Worm (Caenorhabditis elegans): ENCODE results near the gene Y51A2B.16.

The Y51A2B.16 gene

ce11 chrV:18371579-18371978 lies 26.1 kb downstream of the Y51A2B.16 start, which contains the start of gene C08E8.4:
Gene C08E8.4 (plus strand): TSS chrV:18371846.
- peak; percentile 89 for TF ChIP-seq cebp-1 (GFP tag; IDR thresholded peaks at IDR 0.05)
- TF ChIP-seq cebp-1 (tag; optimal IDR thresholded peaks at IDR 0.05), result peak; percentile 97
- TF ChIP-seq madf-10 (tag; optimal IDR thresholded peaks at IDR 0.05), result no peak

DNA sequence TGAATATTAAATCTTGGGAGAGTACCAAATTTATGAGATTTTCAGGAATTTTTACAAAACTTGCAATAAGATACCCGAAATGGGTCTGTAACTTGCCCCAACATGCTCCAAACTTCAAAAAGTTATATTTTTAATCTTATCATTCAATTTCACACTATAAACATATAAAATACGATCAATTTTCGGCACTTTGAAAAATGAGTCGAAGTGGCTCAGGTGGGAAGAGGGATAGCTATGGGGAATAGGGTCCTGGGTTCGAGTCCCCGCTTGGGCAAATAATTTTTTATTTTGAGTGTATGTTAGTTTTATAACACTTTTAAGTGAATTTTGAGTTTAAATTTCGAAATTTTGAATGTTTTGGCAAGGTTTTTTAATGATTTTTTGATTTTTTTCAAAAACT lies 26.7 kb downstream of the Y51A2B.16 start:
- TF ChIP-seq ztf-6 (GFP tag; IDR thresholded peaks at IDR 0.05) (no peak), lag-1 (GFP tag; IDR thresholded peaks at IDR 0.05) (no peak), ztf-25 (GFP tag; IDR thresholded peaks at IDR 0.05) (no peak), madf-10 (tag; optimal IDR thresholded peaks at IDR 0.05) (no peak), F55B11.4 (tag; optimal IDR thresholded peaks at IDR 0.05; ENCODE audit: borderline replicate concordance, insufficient read depth) (no peak), sea-2 (GFP tag; IDR thresholded peaks at IDR 0.05) (no peak), snpc-1.3 (tag; optimal IDR thresholded peaks at IDR 0.05; ENCODE audit: insufficient read depth) (no peak), ekl-4 (GFP tag; IDR thresholded peaks at IDR 0.05) (no peak), hsf-1 (GFP tag; IDR thresholded peaks at IDR 0.05) (no peak), Y95B8A.8 (GFP tag; IDR thresholded peaks at IDR 0.05) (no peak), mxl-1 (tag; optimal IDR thresholded peaks at IDR 0.05) (no peak), B0261.1 (tag; optimal IDR thresholded peaks at IDR 0.05) (peak; percentile 30), rpc-1 (optimal IDR thresholded peaks at IDR 0.05) (peak; percentile 43), rpc-1 (tag; optimal IDR thresholded peaks at IDR 0.05) (peak; percentile 57), ceh-58 (GFP tag; IDR thresholded peaks at IDR 0.05) (no peak), tbp1 (GFP tag; optimal IDR thresholded peaks at IDR 0.05) (peak; percentile 75), aptf-2 (GFP tag; conservative IDR thresholded peaks at IDR 0.05) (no peak), cebp-1 (GFP tag; IDR thresholded peaks at IDR 0.05) (no peak), cebp-1 (tag; optimal IDR thresholded peaks at IDR 0.05) (no peak), egl-18 (GFP tag; IDR thresholded peaks at IDR 0.05) (no peak), F23B12.7 (tag; optimal IDR thresholded peaks at IDR 0.05; ENCODE audit: insufficient read depth) (no peak)

- no peak for TF ChIP-seq efl-1 (GFP tag; optimal IDR thresholded peaks at IDR 0.05)
- no peak for TF ChIP-seq nhr-90 (tag; optimal IDR thresholded peaks at IDR 0.05)
- TF ChIP-seq ceh-58 (GFP tag; IDR thresholded peaks at IDR 0.05), result no peak
- no peak for TF ChIP-seq ZK185.1 (tag; optimal IDR thresholded peaks at IDR 0.05; ENCODE audit: poor library complexity, severe bottlenecking)
Observed at ce11 chrV:18368322-18368721, 29.4 kb downstream of the Y51A2B.16 start, which contains the start of gene C08E8.6. Gene C08E8.6 (minus strand): TSS chrV:18368422.

ce11 chrV:18364558-18364957 lies 33.2 kb downstream of the Y51A2B.16 start, which contains the start of gene C08E8.9:
Gene C08E8.9 (plus strand): TSS chrV:18364858.
- TF ChIP-seq ama-1 (optimal IDR thresholded peaks at IDR 0.05), result no peak
- no peak for TF ChIP-seq ama-1 (GFP tag; optimal IDR thresholded peaks at IDR 0.05)
- TF ChIP-seq ceh-91 (GFP tag; IDR thresholded peaks at IDR 0.05), result no peak
- TF ChIP-seq T26A5.8 (tag; optimal IDR thresholded peaks at IDR 0.05), result no peak
- no peak for TF ChIP-seq mxl-1 (tag; optimal IDR thresholded peaks at IDR 0.05)
- TF ChIP-seq Y56A3A.18 (GFP tag; IDR thresholded peaks at IDR 0.05), result no peak
- no peak for TF ChIP-seq nhr-179 (tag; optimal IDR thresholded peaks at IDR 0.05)
- no peak for TF ChIP-seq egrh-3 (GFP tag; IDR thresholded peaks at IDR 0.05)
- TF ChIP-seq ztf-26 (tag; optimal IDR thresholded peaks at IDR 0.05), result no peak
- TF ChIP-seq bed-1 (GFP tag; IDR thresholded peaks at IDR 0.05), result no peak
- no peak for TF ChIP-seq nfyb-1 (GFP tag; IDR thresholded peaks at IDR 0.05)
- no peak for TF ChIP-seq madf-3 (GFP tag; IDR thresholded peaks at IDR 0.05)
- TF ChIP-seq aptf-2 (GFP tag; conservative IDR thresholded peaks at IDR 0.05), result no peak
- no peak for TF ChIP-seq ceh-100 (GFP tag; IDR thresholded peaks at IDR 0.05)
